Fruit fly (Drosophila melanogaster) whole organism, embryonic: ENCODE results near the gene Fgop2.
A peak's percentile ranks its signal among the peaks of the same experiment; 100 is the strongest.

Experiments used
- Atf-2 ChIP-seq: fragments of 200-800 bp; sonication (Bioruptor generic); optimal IDR thresholded peaks from 2 replicates; lab custom pipeline; 2016; ENCODE audit warnings: missing biosample characterization, missing genetic modification characterization
- Atf3 ChIP-seq: fragments of 200-800 bp; sonication (Bioruptor generic); optimal IDR thresholded peaks from 3 replicates; lab custom pipeline; 2016; ENCODE audit warnings: missing biosample characterization, missing genetic modification characterization
- B-H1 ChIP-seq: fragments of 200-800 bp; sonication (Bioruptor generic); IDR thresholded peaks from 3 replicates; pipeline ENCODE4 v1.3.6; 2022; ENCODE audit warnings: missing biosample characterization, missing genetic modification characterization
- CG11695 ChIP-seq: fragments of 200-800 bp; sonication (Bioruptor generic); IDR thresholded peaks from 3 replicates; pipeline ENCODE4 v1.3.6; 2022; ENCODE audit warnings: missing biosample characterization, missing genetic modification characterization
- CG12769 ChIP-seq: fragments of 200-800 bp; sonication (Bioruptor generic); optimal IDR thresholded peaks from 2 replicates; lab custom pipeline; 2019; ENCODE audit warnings: missing biosample characterization, mild to moderate bottlenecking, missing genetic modification characterization, moderate library complexity
- CG14667 ChIP-seq: fragments of 200-800 bp; sonication (Bioruptor generic); IDR thresholded peaks from 2 replicates; pipeline ENCODE4 v1.3.6; 2022; ENCODE audit warnings: missing biosample characterization, missing genetic modification characterization
- CG1602 ChIP-seq: fragments of 200-800 bp; sonication (Bioruptor generic); optimal IDR thresholded peaks from 3 replicates; lab custom pipeline; 2016; ENCODE audit warnings: missing biosample characterization, missing genetic modification characterization
- CG1603 ChIP-seq: fragments of 200-800 bp; sonication (Bioruptor generic); optimal IDR thresholded peaks from 2 replicates; lab custom pipeline; 2019; ENCODE audit warnings: missing biosample characterization, mild to moderate bottlenecking, missing genetic modification characterization, moderate library complexity
- CG1792 ChIP-seq: fragments of 200-800 bp; sonication (Bioruptor generic); optimal IDR thresholded peaks from 2 replicates; lab custom pipeline; 2016; ENCODE audit warnings: missing biosample characterization, missing genetic modification characterization
- CG2116 ChIP-seq: fragments of 200-800 bp; sonication (Bioruptor generic); optimal IDR thresholded peaks from 3 replicates; lab custom pipeline; 2018; ENCODE audit warnings: missing biosample characterization, mild to moderate bottlenecking, missing genetic modification characterization
- CG32532 ChIP-seq: fragments of 200-800 bp; sonication (Bioruptor generic); IDR thresholded peaks from 2 replicates; pipeline ENCODE4 v1.3.6; 2022; ENCODE audit warnings: missing biosample characterization, missing genetic modification characterization
- CG3995 ChIP-seq: fragments of 200-800 bp; sonication (Bioruptor generic); optimal IDR thresholded peaks from 3 replicates; lab custom pipeline; 2016; ENCODE audit warnings: missing biosample characterization, missing genetic modification characterization
- CG42726 ChIP-seq: fragments of 200-800 bp; sonication (Bioruptor generic); IDR thresholded peaks from 2 replicates; pipeline ENCODE4 v1.3.6; 2022; ENCODE audit warnings: missing biosample characterization, missing genetic modification characterization; ENCODE audit not compliant: partially characterized antibody
- CG4328 ChIP-seq: fragments of 200-800 bp; sonication (Bioruptor generic); optimal IDR thresholded peaks from 3 replicates; lab custom pipeline; 2017; ENCODE audit warnings: missing biosample characterization, missing genetic modification reagents, missing genetic modification characterization
- CG6254 ChIP-seq: fragments of 200-800 bp; sonication (Bioruptor generic); optimal IDR thresholded peaks from 3 replicates; lab custom pipeline; 2017; ENCODE audit warnings: mild to moderate bottlenecking, missing biosample characterization, missing genetic modification reagents, missing genetic modification characterization
- CG6683 ChIP-seq: fragments of 200-800 bp; sonication (Bioruptor generic); optimal IDR thresholded peaks from 2 replicates; lab custom pipeline; 2017; ENCODE audit warnings: missing biosample characterization, mild to moderate bottlenecking, missing genetic modification characterization, missing genetic modification reagents
- CG6765 ChIP-seq: fragments of 200-800 bp; sonication (Bioruptor generic); optimal IDR thresholded peaks from 3 replicates; lab custom pipeline; 2017; ENCODE audit warnings: missing biosample characterization, mild to moderate bottlenecking, missing genetic modification characterization
- CG7357 ChIP-seq: fragments of 200-800 bp; sonication (Bioruptor generic); IDR thresholded peaks from 3 replicates; pipeline ENCODE4 v1.3.6; 2022; ENCODE audit warnings: missing biosample characterization, missing genetic modification characterization
- CG7839 ChIP-seq: fragments of 200-800 bp; sonication (Bioruptor generic); optimal IDR thresholded peaks from 3 replicates; lab custom pipeline; 2018; ENCODE audit warnings: missing biosample characterization, mild to moderate bottlenecking, missing genetic modification characterization, moderate library complexity
- CG9932 ChIP-seq: fragments of 200-800 bp; sonication (Bioruptor generic); IDR thresholded peaks from 2 replicates; pipeline ENCODE4 v1.3.6; 2022; ENCODE audit warnings: missing biosample characterization, missing genetic modification characterization
- CoRest ChIP-seq: fragments of 200-800 bp; sonication (Bioruptor generic); optimal IDR thresholded peaks from 3 replicates; lab custom pipeline; 2018; ENCODE audit warnings: missing biosample characterization, mild to moderate bottlenecking, missing genetic modification characterization, moderate library complexity
- Dek ChIP-seq: fragments of 200-800 bp; sonication (Bioruptor generic); optimal IDR thresholded peaks from 3 replicates; lab custom pipeline; 2019; ENCODE audit warnings: missing biosample characterization, mild to moderate bottlenecking, missing genetic modification characterization, moderate library complexity
- Dp ChIP-seq: fragments of 200-800 bp; sonication (Bioruptor generic); optimal IDR thresholded peaks from 2 replicates; lab custom pipeline; 2018; ENCODE audit warnings: missing biosample characterization, mild to moderate bottlenecking, missing genetic modification characterization, moderate library complexity
- Ets97D ChIP-seq: fragments of 200-800 bp; sonication (Bioruptor generic); optimal IDR thresholded peaks from 3 replicates; lab custom pipeline; 2016; ENCODE audit warnings: missing biosample characterization, missing genetic modification characterization
- HLHmδ ChIP-seq: fragments of 200-800 bp; sonication (Bioruptor generic); optimal IDR thresholded peaks from 2 replicates; lab custom pipeline; 2018; ENCODE audit warnings: missing biosample characterization, mild to moderate bottlenecking, missing genetic modification characterization, moderate library complexity
- HmgZ ChIP-seq: fragments of 200-800 bp; sonication (Bioruptor generic); optimal IDR thresholded peaks from 2 replicates; lab custom pipeline; 2018; ENCODE audit warnings: missing biosample characterization, mild to moderate bottlenecking, missing genetic modification characterization
- Optix ChIP-seq: fragments of 200-800 bp; sonication (Bioruptor generic); IDR thresholded peaks from 3 replicates; pipeline ENCODE4 v1.3.6; 2022; ENCODE audit warnings: missing biosample characterization, missing genetic modification characterization
- Sox100B ChIP-seq: fragments of 200-800 bp; sonication (Bioruptor generic); optimal IDR thresholded peaks from 3 replicates; lab custom pipeline; 2018; ENCODE audit warnings: missing biosample characterization, mild to moderate bottlenecking, missing genetic modification characterization
- Sox102F ChIP-seq: fragments of 200-800 bp; sonication (Bioruptor generic); optimal IDR thresholded peaks from 2 replicates; lab custom pipeline; 2018; ENCODE audit warnings: missing biosample characterization, mild to moderate bottlenecking, missing genetic modification characterization, moderate library complexity
- ab ChIP-seq: fragments of 200-800 bp; sonication (Bioruptor generic); optimal IDR thresholded peaks from 2 replicates; lab custom pipeline; 2016; ENCODE audit warnings: missing biosample characterization, missing genetic modification characterization
- amos ChIP-seq: fragments of 200-800 bp; sonication (Bioruptor generic); IDR thresholded peaks from 2 replicates; pipeline ENCODE4 v1.3.6; 2022; ENCODE audit warnings: missing biosample characterization, missing genetic modification characterization; ENCODE audit not compliant: partially characterized antibody
- ara ChIP-seq: fragments of 200-800 bp; sonication (Bioruptor generic); IDR thresholded peaks from 2 replicates; pipeline ENCODE4 v1.3.6; 2022; ENCODE audit warnings: missing biosample characterization, missing genetic modification characterization
- btn ChIP-seq: fragments of 200-800 bp; sonication (Bioruptor generic); optimal IDR thresholded peaks from 2 replicates; lab custom pipeline; 2016; ENCODE audit warnings: missing biosample characterization, missing genetic modification characterization
- caup ChIP-seq: fragments of 200-800 bp; sonication (Bioruptor generic); optimal IDR thresholded peaks from 3 replicates; lab custom pipeline; 2017; ENCODE audit warnings: missing biosample characterization, mild to moderate bottlenecking, missing genetic modification characterization, moderate library complexity; ENCODE audit not compliant: severe bottlenecking
- chinmo ChIP-seq: fragments of 200-800 bp; sonication (Bioruptor generic); IDR thresholded peaks from 4 replicates; pipeline ENCODE4 v1.3.6; 2022; ENCODE audit warnings: missing biosample characterization, missing genetic modification characterization; ENCODE audit not compliant: partially characterized antibody
- croc ChIP-seq: fragments of 200-800 bp; sonication (Bioruptor generic); conservative IDR thresholded peaks from 3 replicates; pipeline ENCODE4 v1.3.6; 2022; ENCODE audit warnings: missing biosample characterization, missing genetic modification characterization
- eve ChIP-seq, 2 experiments: fragments of >200 bp; optimal IDR thresholded peaks; 2 replicates each; lab custom pipeline; 2017; ENCODE audit warnings: missing biosample characterization in 2 of 2, missing genetic modification characterization in 2 of 2
- gro ChIP-seq: fragments of 200-800 bp; sonication (Bioruptor generic); optimal IDR thresholded peaks from 2 replicates; lab custom pipeline; 2016; ENCODE audit warnings: missing biosample characterization, missing genetic modification characterization
- jigr1 ChIP-seq: fragments of 200-800 bp; sonication (Bioruptor generic); IDR thresholded peaks from 3 replicates; pipeline ENCODE4 v1.3.6; 2022; ENCODE audit warnings: missing biosample characterization, missing genetic modification characterization
- nom ChIP-seq: fragments of 200-800 bp; sonication (Bioruptor generic); optimal IDR thresholded peaks from 2 replicates; lab custom pipeline; 2017; ENCODE audit warnings: missing biosample characterization, missing genetic modification characterization, mild to moderate bottlenecking, moderate library complexity, missing genetic modification reagents
- oc ChIP-seq: fragments of 200-800 bp; sonication (Bioruptor generic); optimal IDR thresholded peaks from 2 replicates; lab custom pipeline; 2018; ENCODE audit warnings: missing biosample characterization, mild to moderate bottlenecking, missing genetic modification characterization, moderate library complexity
- peb ChIP-seq: fragments of 200-800 bp; sonication (Bioruptor generic); IDR thresholded peaks from 2 replicates; pipeline ENCODE4 v1.3.6; 2022; ENCODE audit warnings: missing biosample characterization, missing genetic modification characterization
- prd ChIP-seq, 3 experiments: fragments of >200 bp in 2 of 3; fragments of 200-800 bp in 1 of 3; sonication (Bioruptor generic) in 1 of 3; optimal IDR thresholded peaks in 2 of 3; IDR thresholded peaks in 1 of 3; 2 replicates in 2 of 3; 3 replicates in 1 of 3; pipeline versions ENCODE4 v1.3.6 to Lab custom; 2017 to 2022; ENCODE audit warnings: missing biosample characterization in 1 of 3, missing genetic modification characterization in 1 of 3
- pros ChIP-seq: fragments of 200-800 bp; sonication (Bioruptor generic); optimal IDR thresholded peaks from 3 replicates; lab custom pipeline; 2019; ENCODE audit warnings: missing biosample characterization, mild to moderate bottlenecking, missing genetic modification characterization, moderate library complexity
- seq ChIP-seq: fragments of 200-800 bp; sonication (Bioruptor generic); IDR thresholded peaks from 2 replicates; pipeline ENCODE4 v1.3.6; 2022; ENCODE audit warnings: missing biosample characterization, missing genetic modification characterization
- sim ChIP-seq: fragments of 200-800 bp; sonication (Bioruptor generic); IDR thresholded peaks from 2 replicates; pipeline ENCODE4 v1.3.6; 2022; ENCODE audit warnings: missing biosample characterization, missing genetic modification characterization
- tgo ChIP-seq: fragments of 200-800 bp; sonication (Bioruptor generic); IDR thresholded peaks from 3 replicates; pipeline ENCODE4 v1.3.6; 2022; ENCODE audit warnings: missing biosample characterization, missing genetic modification characterization
- tin ChIP-seq: fragments of 200-800 bp; sonication (Bioruptor generic); optimal IDR thresholded peaks from 3 replicates; lab custom pipeline; 2016; ENCODE audit warnings: missing biosample characterization, missing genetic modification characterization
- usp ChIP-seq: fragments of >200 bp; optimal IDR thresholded peaks from 2 replicates; lab custom pipeline; 2017; ENCODE audit warnings: missing biosample characterization, missing genetic modification characterization
- zfh1 ChIP-seq: fragments of 200-800 bp; sonication (Bioruptor generic); IDR thresholded peaks from 3 replicates; pipeline ENCODE4 v1.3.6; 2022; ENCODE audit warnings: missing biosample characterization, missing genetic modification characterization

Fgop2 gene

dm6 chr2L:6950096-6950495 is 5.0 kb upstream of the Fgop2 start, which contains the start of the genes Gas41 and SA1 (continued):
- TF ChIP-seq CG2116 (GFP tag; lab: Kevin White, UChicago), result peak; percentile 92
- peak; percentile 15 for TF ChIP-seq tin (GFP tag; lab: Kevin White, UChicago)
- no peak for TF ChIP-seq tgo
- no peak for TF ChIP-seq CG1792
- TF ChIP-seq gro (GFP tag; lab: Kevin White, UChicago), result peak; percentile 41
- peak; percentile 11 for TF ChIP-seq caup (GFP tag; lab: Kevin White, UChicago)
- TF ChIP-seq croc (GFP tag; lab: Robert Waterston, UW), result peak; percentile 66
- TF ChIP-seq CG4328, result peak; percentile 71
- peak; percentile 76 for TF ChIP-seq CoRest (tag; lab: Kevin White, UChicago)
- TF ChIP-seq CG1603 (tag; lab: Kevin White, UChicago), result peak; percentile 43
- TF ChIP-seq Sox100B (GFP tag; lab: Kevin White, UChicago), result no peak
- TF ChIP-seq CG11695 (GFP tag; lab: Robert Waterston, UW), result peak; percentile 50; the same call in 2 of the 3 replicates
- peak; percentile 90 for TF ChIP-seq CG14667 (GFP tag; lab: Robert Waterston, UW)
- TF ChIP-seq amos, result peak; percentile 70; the same call in 1 of the 2 replicates
- TF ChIP-seq Optix (GFP tag; lab: Robert Waterston, UW), result no peak
- peak; percentile 55; the same call in 1 of the 2 replicates for TF ChIP-seq seq
- peak; percentile 86 for TF ChIP-seq B-H1 (GFP tag; lab: Robert Waterston, UW)
- peak; percentile 26 for TF ChIP-seq ab (GFP tag; lab: Kevin White, UChicago)
- no peak for TF ChIP-seq prd (optimal IDR thresholded peaks at IDR 0.05; lab: Kevin White, UChicago)
- TF ChIP-seq prd (GFP tag; IDR thresholded peaks at IDR 0.05; lab: Robert Waterston, UW), result peak; percentile 96
- peak; percentile 92 for TF ChIP-seq CG1602 (GFP tag; lab: Kevin White, UChicago)
- peak; percentile 84 for TF ChIP-seq HmgZ
- TF ChIP-seq HLHmδ (GFP tag; lab: Kevin White, UChicago), result no peak
- TF ChIP-seq Sox102F (GFP tag; lab: Kevin White, UChicago), result no peak
- TF ChIP-seq Atf-2 (GFP tag; lab: Kevin White, UChicago), result no peak
- peak; percentile 76 for TF ChIP-seq CG6765 (GFP tag; lab: Kevin White, UChicago)
- no peak for TF ChIP-seq usp (GFP tag; lab: Kevin White, UChicago)
- peak; percentile 28; the same call in 1 of the 3 replicates for TF ChIP-seq jigr1 (GFP tag; lab: Robert Waterston, UW)
- TF ChIP-seq CG7357 (GFP tag; lab: Robert Waterston, UW), result peak; percentile 76; the same call in 2 of the 3 replicates
- TF ChIP-seq Dek (tag; lab: Kevin White, UChicago), result peak; percentile 93
- no peak for TF ChIP-seq eve (GFP tag; optimal IDR thresholded peaks at IDR 0.05; lab: Kevin White, UChicago)
- TF ChIP-seq CG42726, result 0 out of 2 replicates have a peak, but pooled peaks have one; percentile 57
- TF ChIP-seq ara (GFP tag; lab: Robert Waterston, UW), result peak; percentile 81
- TF ChIP-seq Dp (GFP tag; lab: Kevin White, UChicago), result peak; percentile 42
- peak; percentile 44 for TF ChIP-seq nom (GFP tag; lab: Kevin White, UChicago)
- TF ChIP-seq CG32532 (GFP tag; lab: Robert Waterston, UW), result peak; percentile 95
- no peak for TF ChIP-seq Atf3 (GFP tag; lab: Kevin White, UChicago)
- TF ChIP-seq sim (GFP tag; lab: Robert Waterston, UW), result no peak
- TF ChIP-seq CG6683 (GFP tag; lab: Kevin White, UChicago), result peak; percentile 64
- peak; percentile 95 for TF ChIP-seq CG9932 (GFP tag; lab: Robert Waterston, UW)
- peak; percentile 32 for TF ChIP-seq CG3995 (GFP tag; lab: Kevin White, UChicago)
- TF ChIP-seq CG6254 (GFP tag; lab: Kevin White, UChicago), result peak; percentile 75
- no peak for TF ChIP-seq zfh1
- no peak for TF ChIP-seq btn (GFP tag; lab: Kevin White, UChicago)
- TF ChIP-seq CG12769 (tag; lab: Kevin White, UChicago), result no peak
- no peak for TF ChIP-seq CG7839 (tag; lab: Kevin White, UChicago)
- 0 out of 4 replicates have a peak, but pooled peaks have one; percentile 70 for TF ChIP-seq chinmo (GFP tag; lab: Robert Waterston, UW)
- no peak for TF ChIP-seq pros (GFP tag; lab: Kevin White, UChicago)
- peak; percentile 66 for TF ChIP-seq Ets97D (GFP tag; lab: Kevin White, UChicago)
- TF ChIP-seq peb, result peak; percentile 64
- no peak for TF ChIP-seq oc (tag; lab: Kevin White, UChicago)
